Comparison of ENCODE assay signal across 2 worm cellular contexts in the genomic region with DNA sequence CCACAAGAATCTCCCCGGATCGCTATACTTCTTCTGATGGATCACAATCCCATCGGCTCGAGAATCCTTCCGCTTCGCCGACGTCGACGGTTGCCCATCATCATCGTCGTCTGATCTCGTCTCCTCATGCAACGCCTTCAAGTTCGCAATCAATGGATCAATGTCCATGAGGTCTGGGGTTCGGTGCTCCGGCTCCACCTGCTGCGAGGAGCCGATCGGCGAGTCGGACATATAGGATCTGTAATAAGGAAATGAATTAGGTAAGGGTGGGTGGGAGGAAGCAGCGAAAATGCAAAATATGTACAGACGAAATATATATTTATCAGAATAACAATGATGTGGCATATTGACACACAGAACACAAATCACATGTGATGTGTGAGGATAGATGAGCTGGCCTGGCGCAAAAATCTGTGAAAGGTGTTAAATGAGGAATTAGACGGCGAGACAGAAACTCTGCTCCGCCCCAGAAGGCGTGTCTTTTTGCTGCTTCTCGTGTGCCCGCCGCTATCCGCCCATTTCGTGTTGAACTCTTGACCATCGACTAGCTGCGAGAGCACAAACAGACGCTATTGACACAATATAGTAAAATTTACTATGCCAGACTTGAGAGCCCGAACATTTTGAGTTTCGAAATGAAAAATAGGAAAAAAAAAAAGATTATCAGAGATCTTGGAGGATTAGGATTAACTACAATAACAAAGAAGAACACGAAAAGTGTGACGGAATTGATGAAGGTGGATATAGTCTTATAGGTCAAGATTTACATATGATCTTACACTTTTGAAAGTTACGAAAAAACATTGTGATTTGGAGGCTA.
TF ChIP-seq lines count a peak whose summit lies in the region.

No protein-coding gene starts in this region.

TF ChIP-seq in whole organism, L1 larva, 84 proteins besides CTCF, POLR2A, EP300 and RAD21 (continued from another document):
- no peak for TF ChIP-seq grh-1 (GFP tag; IDR thresholded peaks at IDR 0.05; lab: Robert Waterston, UW)
- peak in 2 of 3 experiments; percentile 1 to 22 for TF ChIP-seq ceh-82 (tag; optimal IDR thresholded peaks at IDR 0.05; lab: Kevin White, UChicago)
- no peak for TF ChIP-seq ceh-8 (GFP tag; optimal IDR thresholded peaks at IDR 0.05; lab: Kevin White, UChicago)
- TF ChIP-seq nhr-28 (tag; optimal IDR thresholded peaks at IDR 0.05; lab: Kevin White, UChicago): no peak
- TF ChIP-seq lin-39 (tag; optimal IDR thresholded peaks at IDR 0.05; lab: Kevin White, UChicago): no peak
- peak; percentile 60 for TF ChIP-seq lin-14 (GFP tag; optimal IDR thresholded peaks at IDR 0.05; lab: Kevin White, UChicago)
- TF ChIP-seq C34B4.2 (tag; optimal IDR thresholded peaks at IDR 0.05; lab: Kevin White, UChicago): no peak
- 0 out of 2 replicates have a peak, but pooled peaks have one; percentile 14 for TF ChIP-seq nhr-19 (GFP tag; conservative IDR thresholded peaks at IDR 0.05; lab: Robert Waterston, UW)
- no peak for TF ChIP-seq elt-3 (tag; optimal IDR thresholded peaks at IDR 0.05; lab: Kevin White, UChicago)
- TF ChIP-seq irx-1 (tag; optimal IDR thresholded peaks at IDR 0.05; lab: Kevin White, UChicago): no peak
- no peak for TF ChIP-seq blmp-1 (tag; optimal IDR thresholded peaks at IDR 0.05; lab: Kevin White, UChicago)
- no peak for TF ChIP-seq dsc-1 (tag; optimal IDR thresholded peaks at IDR 0.05; lab: Kevin White, UChicago)
- no peak for TF ChIP-seq C04F5.9 (tag; optimal IDR thresholded peaks at IDR 0.05; lab: Kevin White, UChicago)
- peak in 1 of 2 experiments; percentile 6 for TF ChIP-seq efl-1 (optimal IDR thresholded peaks at IDR 0.05; lab: Kevin White, UChicago)
- peak in 1 of 2 experiments; percentile 65 for TF ChIP-seq efl-1 (GFP tag; optimal IDR thresholded peaks at IDR 0.05 in 1 of 2; lab: Kevin White, UChicago)
- peak; percentile 30 for TF ChIP-seq nhr-77 (tag; optimal IDR thresholded peaks at IDR 0.05; lab: Kevin White, UChicago)
- no peak for TF ChIP-seq unc-98 (GFP tag; IDR thresholded peaks at IDR 0.05; lab: Robert Waterston, UW)
- no peak for TF ChIP-seq egl-13 (tag; optimal IDR thresholded peaks at IDR 0.05; lab: Kevin White, UChicago)
- TF ChIP-seq pag-3 (tag; optimal IDR thresholded peaks at IDR 0.05; lab: Kevin White, UChicago; ENCODE audit: borderline replicate concordance, insufficient read depth): no peak
- no peak for TF ChIP-seq unc-130 (tag; optimal IDR thresholded peaks at IDR 0.05; lab: Kevin White, UChicago)
- TF ChIP-seq sox-4 (tag; optimal IDR thresholded peaks at IDR 0.05; lab: Kevin White, UChicago): no peak
- TF ChIP-seq mef-2 (tag; optimal IDR thresholded peaks at IDR 0.05; lab: Kevin White, UChicago): no peak
- TF ChIP-seq nhr-71 (tag; optimal IDR thresholded peaks at IDR 0.05; lab: Kevin White, UChicago): peak; percentile 55
- TF ChIP-seq nhr-76 (tag; optimal IDR thresholded peaks at IDR 0.05; lab: Kevin White, UChicago): no peak
- peak; percentile 27 for TF ChIP-seq nhr-47 (tag; optimal IDR thresholded peaks at IDR 0.05; lab: Kevin White, UChicago)
- no peak for TF ChIP-seq lin-13 (GFP tag; optimal IDR thresholded peaks at IDR 0.05; lab: Kevin White, UChicago)
- peak; percentile 35 for TF ChIP-seq ceh-63 (GFP tag; optimal IDR thresholded peaks at IDR 0.05; lab: Kevin White, UChicago)
- no peak for TF ChIP-seq unc-86 (tag; optimal IDR thresholded peaks at IDR 0.05; lab: Kevin White, UChicago)
- peak; percentile 33 for TF ChIP-seq nhr-85 (tag; lab: Kevin White, UChicago)

TF ChIP-seq in whole organism, L4 larva, 104 proteins besides CTCF, POLR2A, EP300 and RAD21 (continued from another document):
- peak; percentile 25 for TF ChIP-seq hlh-30 (tag; optimal IDR thresholded peaks at IDR 0.05; lab: Kevin White, UChicago; ENCODE audit: insufficient read depth)
- peak in 1 of 2 experiments; percentile 25 for TF ChIP-seq lsy-2 (tag; optimal IDR thresholded peaks at IDR 0.05; lab: Kevin White, UChicago)
- no peak for TF ChIP-seq nhr-10 (tag; optimal IDR thresholded peaks at IDR 0.05; lab: Kevin White, UChicago)
- TF ChIP-seq daf-12 (tag; optimal IDR thresholded peaks at IDR 0.05; lab: Kevin White, UChicago): no peak
- no peak for TF ChIP-seq T26A8.4 (GFP tag; IDR thresholded peaks at IDR 0.05; lab: Robert Waterston, UW)
- peak; percentile 15 for TF ChIP-seq rbr-2 (tag; optimal IDR thresholded peaks at IDR 0.05; lab: Kevin White, UChicago)
- 0 out of 2 replicates have a peak, but pooled peaks have one; percentile 9 for TF ChIP-seq snpc-1.2 (GFP tag; IDR thresholded peaks at IDR 0.05; lab: Robert Waterston, UW)
